Worm (Caenorhabditis elegans) whole organism, L4/young adult: Measurements from ENCODE around the gene R02D1.2.
"Not testable (repeated sequence)": the region's sequence is repeated elsewhere in the genome, so short reads cannot be mapped to it uniquely, and the experiment has no call there.

Experiments
- W03F9.2 ChIP-seq: fragments of 150-350 bp; optimal IDR thresholded peaks from 2 replicates; lab custom pipeline; 2014; ENCODE audit warnings: missing biosample characterization, missing genetic modification characterization
- dao-5 ChIP-seq: sonication (generic microtip); optimal IDR thresholded peaks from 2 replicates; lab custom pipeline; 2016; ENCODE audit warnings: missing genotype, missing genetic modification characterization, moderate library complexity, missing compliant biosample characterization
- him-1 ChIP-seq: sonication (generic microtip); optimal IDR thresholded peaks from 2 replicates; lab custom pipeline; 2016; ENCODE audit warnings: missing genotype, missing genetic modification reagents, missing genetic modification characterization, missing compliant biosample characterization

The R02D1.2 gene

ce11 chrV:4290093-4290492, 32.5 kb downstream of the R02D1.2 start, which contains the start of gene srh-193:
srh-193 (minus strand) TSS chrV:4290193.
- not testable (repeated sequence) for TF ChIP-seq dao-5; him-1 (tag; lab: Kevin White, UChicago); W03F9.2 (tag; lab: Kevin White, UChicago)

ce11 chrV:4284737-4285136, 37.9 kb downstream of the R02D1.2 start, which contains the start of gene srt-19:
srt-19 (plus strand) TSS chrV:4285037.
- TF ChIP-seq dao-5; W03F9.2 (tag; lab: Kevin White, UChicago); him-1 (tag; lab: Kevin White, UChicago): not testable (repeated sequence)

ce11 chrV:4281699-4282098, 40.9 kb downstream of the R02D1.2 start, which contains the start of gene srt-37:
srt-37 (minus strand) TSS chrV:4281799.
- not testable (repeated sequence) for TF ChIP-seq dao-5; him-1 (tag; lab: Kevin White, UChicago); W03F9.2 (tag; lab: Kevin White, UChicago)

- TF ChIP-seq dao-5; him-1 (tag; lab: Kevin White, UChicago); W03F9.2 (tag; lab: Kevin White, UChicago): not testable (repeated sequence)
These were observed 43.9 kb downstream of the R02D1.2 start, which contains the start of gene srt-20 for ce11 chrV:4278735-4279134. srt-20 (minus strand) TSS chrV:4278835.

ce11 chrV:4273372-4273771, 49.2 kb downstream of the R02D1.2 start:
- TF ChIP-seq dao-5: no peak
- no peak for TF ChIP-seq him-1 (tag; lab: Kevin White, UChicago)
- TF ChIP-seq W03F9.2 (tag; lab: Kevin White, UChicago): no peak

ce11 chrV:4271258-4271657, 51.3 kb downstream of the R02D1.2 start, which contains the start of gene srt-38:
srt-38 (minus strand) TSS chrV:4271358.
- TF ChIP-seq dao-5; him-1 (tag; lab: Kevin White, UChicago); W03F9.2 (tag; lab: Kevin White, UChicago): not testable (repeated sequence)
